Fruit fly (Drosophila melanogaster) whole organism, adult: ENCODE measurements around the gene CG8492.

Experiments
- CG11617 ChIP-seq: fragments of 200-800 bp; sonication (Bioruptor generic); optimal IDR thresholded peaks from 2 replicates; lab custom pipeline; 2017; ENCODE audit warnings: mild to moderate bottlenecking, missing biosample characterization, missing genetic modification reagents, missing genetic modification characterization
- CG12768 ChIP-seq: fragments of 200-800 bp; sonication (Bioruptor generic); optimal IDR thresholded peaks from 2 replicates; lab custom pipeline; 2017; ENCODE audit warnings: missing biosample characterization, missing genetic modification characterization, mild to moderate bottlenecking, moderate library complexity, missing genetic modification reagents
- CG14711 ChIP-seq: fragments of 200-800 bp; sonication (Bioruptor generic); optimal IDR thresholded peaks from 2 replicates; lab custom pipeline; 2018; ENCODE audit warnings: missing biosample characterization, mild to moderate bottlenecking, missing genetic modification characterization, moderate library complexity
- CG1620 ChIP-seq: fragments of 200-800 bp; sonication (Bioruptor generic); optimal IDR thresholded peaks from 2 replicates; lab custom pipeline; 2016; ENCODE audit warnings: missing biosample characterization, missing genetic modification characterization
- CG33017 ChIP-seq: fragments of 200-800 bp; sonication (Bioruptor generic); optimal IDR thresholded peaks from 2 replicates; lab custom pipeline; 2018; ENCODE audit warnings: missing biosample characterization, mild to moderate bottlenecking, missing genetic modification characterization, moderate library complexity
- CG5204 ChIP-seq: fragments of 200-800 bp; sonication (Bioruptor generic); optimal IDR thresholded peaks from 2 replicates; lab custom pipeline; 2016; ENCODE audit warnings: missing biosample characterization, missing genetic modification characterization
- CG7045 ChIP-seq: fragments of 200-800 bp; sonication (Bioruptor generic); optimal IDR thresholded peaks from 2 replicates; lab custom pipeline; 2017; ENCODE audit warnings: missing biosample characterization, mild to moderate bottlenecking, missing genetic modification characterization
- CG7101 ChIP-seq: fragments of 200-800 bp; sonication (Bioruptor generic); optimal IDR thresholded peaks from 2 replicates; lab custom pipeline; 2018; ENCODE audit warnings: missing biosample characterization, mild to moderate bottlenecking, missing genetic modification characterization, moderate library complexity
- Clk ChIP-seq: fragments of 200-800 bp; sonication (Bioruptor generic); optimal IDR thresholded peaks from 2 replicates; lab custom pipeline; 2017; ENCODE audit warnings: missing biosample characterization, missing genetic modification characterization
- Crg-1 ChIP-seq: fragments of 200-800 bp; sonication (Bioruptor generic); optimal IDR thresholded peaks from 2 replicates; lab custom pipeline; 2016; ENCODE audit warnings: missing biosample characterization, missing genetic modification characterization
- Hr96 ChIP-seq: fragments of 200-800 bp; sonication (Bioruptor generic); optimal IDR thresholded peaks from 2 replicates; lab custom pipeline; 2016; ENCODE audit warnings: missing biosample characterization, missing genetic modification characterization
- Mnt ChIP-seq: fragments of 200-800 bp; sonication (Bioruptor generic); optimal IDR thresholded peaks from 2 replicates; lab custom pipeline; 2016; ENCODE audit warnings: missing biosample characterization, mild to moderate bottlenecking, missing genetic modification characterization
- bab1 ChIP-seq: fragments of 200-800 bp; sonication (Bioruptor generic); optimal IDR thresholded peaks from 3 replicates; lab custom pipeline; 2019; ENCODE audit warnings: missing biosample characterization, mild to moderate bottlenecking, missing genetic modification characterization, moderate library complexity
- cic ChIP-seq: fragments of 200-800 bp; sonication (Bioruptor generic); optimal IDR thresholded peaks from 2 replicates; lab custom pipeline; 2017; ENCODE audit warnings: missing biosample characterization, mild to moderate bottlenecking, missing genetic modification characterization, moderate library complexity
- cnc ChIP-seq, 2 experiments: fragments of >200 bp; optimal IDR thresholded peaks; 2 replicates each; lab custom pipeline; 2017
- kay ChIP-seq: fragments of 200-800 bp; sonication (Bioruptor generic); peaks from one replicate; lab custom pipeline; 2016; ENCODE audit warnings: missing biosample characterization, missing genetic modification characterization, borderline replicate concordance
- ovo ChIP-seq: fragments of 200-800 bp; sonication (Bioruptor generic); optimal IDR thresholded peaks from 2 replicates; lab custom pipeline; 2016; ENCODE audit warnings: missing biosample characterization, missing genetic modification characterization
- pad ChIP-seq: fragments of 200-800 bp; sonication (Bioruptor generic); optimal IDR thresholded peaks from 3 replicates; lab custom pipeline; 2017; ENCODE audit warnings: missing biosample characterization, missing genetic modification characterization, mild to moderate bottlenecking, moderate library complexity, missing genetic modification reagents
- tj ChIP-seq: fragments of 200-800 bp; sonication (Bioruptor generic); optimal IDR thresholded peaks from 3 replicates; lab custom pipeline; 2017; ENCODE audit warnings: missing biosample characterization, mild to moderate bottlenecking, missing genetic modification characterization, moderate library complexity
- toe ChIP-seq: fragments of 200-800 bp; sonication (Bioruptor generic); optimal IDR thresholded peaks from 2 replicates; lab custom pipeline; 2016; ENCODE audit warnings: missing biosample characterization, missing genetic modification characterization

The CG8492 gene

dm6 chr3L:7714301-7714946 is 17.6 kb downstream of the CG8492 start:
- TF ChIP-seq kay = no peak

- TF ChIP-seq pad (GFP tag; lab: Kevin White, UChicago) (peak; percentile 12), Hr96 (GFP tag; lab: Kevin White, UChicago) (no peak), cnc (optimal IDR thresholded peaks at IDR 0.05; lab: Kevin White, UChicago) (no peak), tj (GFP tag; lab: Kevin White, UChicago) (no peak), CG14711 (tag; lab: Kevin White, UChicago) (no peak), CG7045 (GFP tag; lab: Kevin White, UChicago) (no peak)
Measured at dm6 chr3L:7713378-7713777, 18.6 kb downstream of the CG8492 start.

DNA sequence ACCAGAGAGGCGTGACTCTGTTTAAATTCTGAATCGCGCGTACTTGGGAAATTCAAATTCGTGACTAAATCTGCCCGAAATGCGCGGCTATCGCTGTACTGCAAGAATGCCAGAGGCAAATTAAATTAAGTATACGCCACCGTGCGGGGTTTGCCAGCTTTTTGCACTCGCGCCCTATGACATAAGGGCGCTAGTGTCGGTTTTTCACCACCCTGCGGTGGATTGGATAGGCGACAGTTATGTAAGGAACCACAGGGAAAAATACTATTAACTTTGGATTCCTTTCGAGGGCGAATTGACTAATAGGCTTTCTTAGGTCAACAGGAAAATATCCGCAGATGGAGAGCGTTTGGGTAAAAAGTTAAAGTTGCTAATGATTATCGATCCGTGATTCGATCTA is 36.4 kb downstream of the CG8492 start, which contains the start of gene CG44195:
Gene CG44195, minus strand, starts transcription at position 101 of the 400 bp plus-strand sequence.
- TF ChIP-seq Clk (GFP tag; lab: Kevin White, UChicago) (no peak), pad (GFP tag; lab: Kevin White, UChicago) (no peak), ovo (GFP tag; lab: Kevin White, UChicago) (no peak), CG14711 (tag; lab: Kevin White, UChicago) (no peak), CG33017 (no peak), Hr96 (GFP tag; lab: Kevin White, UChicago) (no peak), cnc (optimal IDR thresholded peaks at IDR 0.05; lab: Kevin White, UChicago) (no peak), tj (GFP tag; lab: Kevin White, UChicago) (no peak), CG5204 (GFP tag; lab: Kevin White, UChicago) (no peak), CG7045 (GFP tag; lab: Kevin White, UChicago) (no peak), bab1 (no peak), kay (no peak), CG11617 (no peak), Mnt (GFP tag; lab: Kevin White, UChicago) (no peak), CG1620 (GFP tag; lab: Kevin White, UChicago) (no peak), cic (GFP tag; lab: Kevin White, UChicago) (no peak), CG7101 (tag; lab: Kevin White, UChicago) (no peak), CG12768 (GFP tag; lab: Kevin White, UChicago) (no peak), Crg-1 (GFP tag; lab: Kevin White, UChicago) (no peak), toe (no peak)
